Worm (Caenorhabditis elegans) whole organism, late embryonic: ENCODE measurements around the gene sar-1.

Experiments
- C08G9.2 ChIP-seq: sonication (generic microtip); optimal IDR thresholded peaks from 2 replicates; lab custom pipeline; 2016; ENCODE audit warnings: mild to moderate bottlenecking, missing genetic modification characterization, moderate library complexity, missing compliant biosample characterization
- F13H6.1 ChIP-seq: sonication (generic microtip); optimal IDR thresholded peaks from 2 replicates; lab custom pipeline; 2016; ENCODE audit warnings: missing genetic modification characterization, missing compliant biosample characterization
- K02D7.2 ChIP-seq: sonication (generic microtip); optimal IDR thresholded peaks from 2 replicates; lab custom pipeline; 2017; ENCODE audit warnings: mild to moderate bottlenecking, missing genetic modification characterization, missing compliant biosample characterization
- ceh-14 ChIP-seq: sonication (generic microtip); optimal IDR thresholded peaks from 2 replicates; lab custom pipeline; 2016; ENCODE audit warnings: missing genotype, missing genetic modification characterization, missing compliant biosample characterization
- ceh-18 ChIP-seq: sonication (generic microtip); optimal IDR thresholded peaks from 2 replicates; lab custom pipeline; 2016; ENCODE audit warnings: missing genetic modification characterization, missing compliant biosample characterization
- ceh-19 ChIP-seq: fragments of 200-800 bp; sonication (Bioruptor generic); optimal IDR thresholded peaks from 2 replicates; lab custom pipeline; 2018; ENCODE audit warnings: mild to moderate bottlenecking, missing genetic modification characterization, missing compliant biosample characterization
- ceh-2 ChIP-seq: sonication (generic microtip); optimal IDR thresholded peaks from 2 replicates; lab custom pipeline; 2016; ENCODE audit warnings: missing genotype, missing genetic modification characterization, missing compliant biosample characterization
- ceh-30 ChIP-seq: fragments of 150-350 bp; optimal IDR thresholded peaks from 2 replicates; lab custom pipeline; 2014; ENCODE audit warnings: missing biosample characterization, missing genetic modification characterization
- ceh-34 ChIP-seq: sonication (generic microtip); optimal IDR thresholded peaks from 2 replicates; lab custom pipeline; 2016; ENCODE audit warnings: mild to moderate bottlenecking, missing genetic modification characterization, missing compliant biosample characterization
- ceh-9 ChIP-seq: sonication (generic microtip); optimal IDR thresholded peaks from 2 replicates; lab custom pipeline; 2016; ENCODE audit warnings: mild to moderate bottlenecking, missing genetic modification characterization, inconsistent platforms, missing compliant biosample characterization
- elt-2 ChIP-seq: sonication (generic microtip); optimal IDR thresholded peaks from 2 replicates; lab custom pipeline; 2016; ENCODE audit warnings: missing genetic modification reagents, missing genetic modification characterization, missing compliant biosample characterization
- elt-4 ChIP-seq: sonication (generic microtip); optimal IDR thresholded peaks from 2 replicates; lab custom pipeline; 2016; ENCODE audit warnings: missing genetic modification characterization, missing compliant biosample characterization
- eyg-1 ChIP-seq: sonication (generic microtip); optimal IDR thresholded peaks from 2 replicates; lab custom pipeline; 2016; ENCODE audit warnings: missing genotype, missing genetic modification characterization, missing compliant biosample characterization
- fkh-6 ChIP-seq: sonication (generic microtip); optimal IDR thresholded peaks from 2 replicates; lab custom pipeline; 2016; ENCODE audit warnings: missing genetic modification characterization, missing compliant biosample characterization
- gmeb-2 ChIP-seq: sonication (generic microtip); optimal IDR thresholded peaks from 2 replicates; lab custom pipeline; 2016; ENCODE audit warnings: missing genetic modification characterization, inconsistent platforms, missing compliant biosample characterization
- hlh-13 ChIP-seq: fragments of 200-800 bp; sonication (Bioruptor generic); optimal IDR thresholded peaks from 2 replicates; lab custom pipeline; 2018; ENCODE audit warnings: mild to moderate bottlenecking, missing genetic modification characterization, missing compliant biosample characterization
- hlh-30 ChIP-seq: sonication (generic microtip); optimal IDR thresholded peaks from 2 replicates; lab custom pipeline; 2017; ENCODE audit warnings: antibody characterized with exemption, missing genetic modification characterization, missing compliant biosample characterization; ENCODE audit not compliant: insufficient read depth
- hlh-6 ChIP-seq: sonication (generic microtip); optimal IDR thresholded peaks from 2 replicates; lab custom pipeline; 2016; ENCODE audit warnings: missing genotype, missing genetic modification characterization, missing compliant biosample characterization
- lim-6 ChIP-seq: sonication (generic microtip); optimal IDR thresholded peaks from 2 replicates; lab custom pipeline; 2016; ENCODE audit warnings: missing genetic modification characterization, missing compliant biosample characterization
- lin-11 ChIP-seq: fragments of 200-800 bp; sonication (Bioruptor generic); optimal IDR thresholded peaks from 2 replicates; lab custom pipeline; 2018; ENCODE audit warnings: mild to moderate bottlenecking, missing genetic modification characterization, missing compliant biosample characterization
- madf-2 ChIP-seq: sonication (generic microtip); optimal IDR thresholded peaks from 2 replicates; lab custom pipeline; 2017; ENCODE audit warnings: missing genetic modification characterization, missing compliant biosample characterization
- nfya-1 ChIP-seq: sonication (generic microtip); optimal IDR thresholded peaks from 2 replicates; lab custom pipeline; 2017; ENCODE audit warnings: missing genetic modification characterization, mild to moderate bottlenecking, missing compliant biosample characterization, antibody characterized with exemption, moderate library complexity
- nhr-11 ChIP-seq: fragments of 150-350 bp; optimal IDR thresholded peaks from 2 replicates; lab custom pipeline; 2014; ENCODE audit warnings: missing biosample characterization, missing genetic modification characterization
- nhr-232 ChIP-seq: sonication (generic microtip); optimal IDR thresholded peaks from 2 replicates; lab custom pipeline; 2016; ENCODE audit warnings: missing genetic modification characterization, missing compliant biosample characterization
- npax-4 ChIP-seq: sonication (generic microtip); optimal IDR thresholded peaks from 2 replicates; lab custom pipeline; 2016; ENCODE audit warnings: missing genetic modification characterization, missing compliant biosample characterization
- odd-2 ChIP-seq: sonication (generic microtip); optimal IDR thresholded peaks from 2 replicates; lab custom pipeline; 2017; ENCODE audit warnings: antibody characterized with exemption, mild to moderate bottlenecking, missing genetic modification characterization, missing compliant biosample characterization
- pag-3 ChIP-seq: sonication (generic microtip); optimal IDR thresholded peaks from 2 replicates; lab custom pipeline; 2016; ENCODE audit warnings: missing compliant biosample characterization, missing genetic modification characterization, borderline replicate concordance
- pha-2 ChIP-seq: sonication (generic microtip); optimal IDR thresholded peaks from 2 replicates; lab custom pipeline; 2017; ENCODE audit warnings: mild to moderate bottlenecking, missing genetic modification characterization, missing compliant biosample characterization
- pros-1 ChIP-seq: fragments of 150-350 bp; optimal IDR thresholded peaks from 2 replicates; lab custom pipeline; 2014; ENCODE audit warnings: missing biosample characterization, missing genetic modification reagents, missing genetic modification characterization
- rnt-1 ChIP-seq: sonication (generic microtip); optimal IDR thresholded peaks from 2 replicates; lab custom pipeline; 2016; ENCODE audit warnings: missing genetic modification characterization, missing compliant biosample characterization
- sdc-2 ChIP-seq: sonication (generic microtip); optimal IDR thresholded peaks from 2 replicates; lab custom pipeline; 2016; ENCODE audit warnings: missing genotype, missing genetic modification characterization, missing compliant biosample characterization
- ttx-3 ChIP-seq: sonication (generic microtip); optimal IDR thresholded peaks from 2 replicates; lab custom pipeline; 2016; ENCODE audit warnings: missing genetic modification reagents, missing genetic modification characterization, missing compliant biosample characterization
- unc-42 ChIP-seq: sonication (generic microtip); optimal IDR thresholded peaks from 2 replicates; lab custom pipeline; 2016; ENCODE audit warnings: missing genotype, missing genetic modification characterization, missing compliant biosample characterization
- unc-55 ChIP-seq: sonication (generic microtip); optimal IDR thresholded peaks from 2 replicates; lab custom pipeline; 2017; ENCODE audit warnings: missing biosample characterization, missing genetic modification reagents, missing genetic modification characterization
- unc-86 ChIP-seq: sonication (generic microtip); optimal IDR thresholded peaks from 2 replicates; lab custom pipeline; 2016; ENCODE audit warnings: missing genetic modification characterization, missing compliant biosample characterization
- ztf-16 ChIP-seq: sonication (generic microtip); optimal IDR thresholded peaks from 2 replicates; lab custom pipeline; 2017; ENCODE audit warnings: missing genetic modification characterization, missing compliant biosample characterization

sar-1 gene

DNA sequence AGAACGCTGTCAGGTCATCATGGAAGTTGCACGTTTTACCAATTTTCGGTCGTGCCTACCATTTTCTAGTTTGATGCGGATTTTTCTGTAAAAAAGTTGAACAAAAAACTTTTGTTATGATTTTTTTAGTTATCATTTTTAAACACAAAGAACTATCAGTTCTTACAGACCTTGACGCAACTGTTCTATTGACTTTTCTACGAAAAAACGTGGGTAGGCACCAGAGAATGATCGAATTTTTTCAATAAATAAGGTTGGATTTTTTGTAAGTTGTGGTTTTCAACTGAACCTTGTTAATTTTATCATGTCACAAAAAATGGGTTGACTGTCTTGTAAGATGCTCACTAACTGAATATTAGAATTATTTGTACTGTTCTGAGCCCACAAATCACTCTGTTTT is 34.5 kb downstream of the sar-1 start:
- no peak for TF ChIP-seq ceh-19 (GFP tag; lab: Kevin White, UChicago)
- no peak for TF ChIP-seq ztf-16
- no peak for TF ChIP-seq odd-2 (tag; lab: Kevin White, UChicago)
- TF ChIP-seq F13H6.1: no peak
- no peak for TF ChIP-seq fkh-6 (tag; lab: Kevin White, UChicago)
- TF ChIP-seq gmeb-2: no peak
- TF ChIP-seq K02D7.2 (tag; lab: Kevin White, UChicago): no peak
- TF ChIP-seq ttx-3: no peak
- TF ChIP-seq nfya-1 (tag; lab: Kevin White, UChicago): no peak
- no peak for TF ChIP-seq ceh-2

DNA sequence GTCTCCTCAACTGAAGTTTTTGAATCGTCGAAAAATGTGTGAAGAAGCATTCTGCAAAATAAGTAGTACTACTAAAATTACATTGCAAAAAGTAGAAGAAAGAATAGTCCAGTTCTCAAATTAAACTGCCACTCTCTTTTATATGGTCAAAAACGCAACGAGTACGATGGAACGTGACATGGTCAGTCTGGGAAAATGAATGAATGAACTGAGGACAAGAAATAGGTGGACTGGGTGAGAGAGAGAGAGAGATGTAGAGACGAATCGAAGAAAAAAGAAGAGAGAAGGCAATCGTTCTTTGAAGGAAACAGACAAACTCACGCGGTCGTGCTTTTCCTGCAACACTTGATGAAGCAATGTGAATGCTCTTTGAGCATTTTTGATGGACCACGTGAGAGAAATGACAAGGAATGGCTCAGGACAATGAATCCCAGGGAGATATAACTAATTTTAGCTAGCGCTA is 36.1 kb downstream of the sar-1 start, which contains the start of gene M01H9.3:
M01H9.3 (minus strand) TSS at position 51 of the 463 bp plus-strand sequence.
- TF ChIP-seq ttx-3 (no peak), hlh-30 (no peak), ceh-18 (peak; percentile 82), npax-4 (tag; lab: Kevin White, UChicago) (no peak), nhr-232 (tag; lab: Kevin White, UChicago) (no peak), unc-55 (GFP tag; lab: Kevin White, UChicago) (peak; percentile 51), nhr-11 (tag; lab: Kevin White, UChicago) (no peak), hlh-6 (tag; lab: Kevin White, UChicago) (no peak), pag-3 (no peak), pros-1 (tag; lab: Kevin White, UChicago) (no peak), elt-2 (tag; lab: Kevin White, UChicago) (no peak), ceh-34 (tag; lab: Kevin White, UChicago) (no peak)

DNA sequence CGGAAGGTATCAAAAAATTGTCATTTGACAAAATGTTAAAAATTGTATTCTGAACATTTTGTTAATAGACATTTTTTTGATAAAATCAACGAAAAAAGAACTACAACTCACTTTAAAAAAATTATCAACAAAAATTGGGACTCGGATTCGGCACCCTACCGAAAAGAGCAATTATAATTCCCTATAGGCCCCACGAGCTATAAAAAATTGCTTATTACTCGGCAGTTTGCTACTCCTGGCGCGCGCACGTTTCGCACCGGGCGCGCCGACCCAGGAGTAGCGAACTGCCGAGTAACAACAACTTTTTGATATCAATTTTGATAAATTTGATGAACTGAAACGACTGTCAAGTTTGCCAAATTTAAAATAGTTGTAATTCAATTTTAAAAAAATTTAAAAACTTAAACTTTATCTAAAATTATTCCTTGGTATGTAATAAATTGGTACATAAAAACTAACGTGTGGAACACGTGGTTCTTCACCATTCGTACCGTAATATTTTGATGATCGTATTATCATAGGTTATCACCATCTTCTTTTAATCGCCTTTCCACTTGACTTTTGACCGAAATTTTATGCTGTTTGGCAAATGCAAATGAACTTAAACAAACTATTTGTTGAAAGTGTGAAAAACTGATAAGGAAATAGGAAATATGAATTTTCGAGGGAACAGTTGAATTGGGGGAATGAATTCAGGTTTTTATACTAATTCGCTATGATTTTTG is 37.6 kb downstream of the sar-1 start:
- TF ChIP-seq ceh-34 (tag; lab: Kevin White, UChicago) (no peak), pha-2 (tag; lab: Kevin White, UChicago) (no peak), npax-4 (tag; lab: Kevin White, UChicago) (no peak), madf-2 (tag; lab: Kevin White, UChicago) (no peak), hlh-30 (no peak), unc-86 (no peak), lin-11 (tag; lab: Kevin White, UChicago) (no peak), ttx-3 (no peak), rnt-1 (no peak), unc-42 (tag; lab: Kevin White, UChicago) (no peak), ceh-14 (no peak), F13H6.1 (no peak)

DNA sequence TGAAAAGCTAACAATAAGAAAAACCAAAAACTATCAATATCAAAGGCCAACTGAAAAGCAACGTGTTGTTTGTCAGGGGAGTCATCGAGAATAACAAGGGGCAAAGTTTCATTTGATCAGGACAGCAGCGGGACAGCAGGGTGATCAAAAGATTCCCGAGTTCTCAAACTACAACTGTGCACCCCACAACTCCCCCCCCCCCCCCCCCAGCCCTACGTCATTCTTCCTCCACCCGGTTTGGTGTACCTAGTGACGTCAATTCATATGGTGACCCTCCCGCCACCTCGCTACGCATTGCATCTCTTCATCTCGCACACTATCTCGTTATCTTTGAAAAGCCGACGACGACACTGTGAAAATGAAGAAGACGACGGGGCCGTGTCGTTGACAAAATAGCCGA is 39.4 kb downstream of the sar-1 start:
- TF ChIP-seq lim-6 (tag; lab: Kevin White, UChicago): no peak
- no peak for TF ChIP-seq pha-2 (tag; lab: Kevin White, UChicago)
- no peak for TF ChIP-seq unc-55 (GFP tag; lab: Kevin White, UChicago)
- TF ChIP-seq hlh-13 (GFP tag; lab: Kevin White, UChicago): no peak
- TF ChIP-seq ceh-30 (tag; lab: Kevin White, UChicago): no peak
- no peak for TF ChIP-seq fkh-6 (tag; lab: Kevin White, UChicago)
- no peak for TF ChIP-seq ceh-9
- TF ChIP-seq C08G9.2 (tag; lab: Kevin White, UChicago): no peak
- TF ChIP-seq eyg-1 (tag; lab: Kevin White, UChicago): no peak
- no peak for TF ChIP-seq ceh-18
- TF ChIP-seq elt-4: no peak
- no peak for TF ChIP-seq ztf-16
- no peak for TF ChIP-seq F13H6.1
- no peak for TF ChIP-seq sdc-2 (tag; lab: Kevin White, UChicago)
